Worm (Caenorhabditis elegans) whole organism, L4 larva: ENCODE data around the gene C50E3.9.

Experiments used
- F10B5.3 ChIP-seq: sonication (generic microtip); optimal IDR thresholded peaks from 2 replicates; lab custom pipeline; 2016; ENCODE audit warnings: mild to moderate bottlenecking, missing genetic modification characterization, missing compliant biosample characterization
- F26F4.8 ChIP-seq: fragments of 200-800 bp; sonication (Bioruptor generic); conservative IDR thresholded peaks from 2 replicates; pipeline ENCODE4 v1.3.6; 2022; ENCODE audit warnings: missing genetic modification characterization, missing compliant biosample characterization
- F44E2.7 ChIP-seq: fragments of 200-800 bp; sonication (Bioruptor generic); IDR thresholded peaks from 2 replicates; pipeline ENCODE4 v2.1.2; 2022; ENCODE audit warnings: missing genetic modification characterization, missing compliant biosample characterization
- F49E8.2 ChIP-seq: sonication (generic microtip); optimal IDR thresholded peaks from 2 replicates; lab custom pipeline; 2016; ENCODE audit warnings: missing compliant biosample characterization, mild to moderate bottlenecking, missing genetic modification characterization, borderline replicate concordance
- R02D3.7 ChIP-seq: fragments of 150-350 bp; sonication (generic microtip); optimal IDR thresholded peaks from 3 replicates; lab custom pipeline; 2014; ENCODE audit warnings: missing biosample characterization, missing genetic modification characterization
- T26A8.4 ChIP-seq: fragments of 200-800 bp; sonication (Bioruptor generic); IDR thresholded peaks from 2 replicates; pipeline ENCODE4 v1.3.6; 2022; ENCODE audit warnings: missing genetic modification characterization, missing compliant biosample characterization
- Y105C5A.15 ChIP-seq: fragments of 200-800 bp; sonication (Bioruptor generic); IDR thresholded peaks from 2 replicates; pipeline ENCODE4 v1.3.6; 2022; ENCODE audit warnings: missing genetic modification characterization, missing compliant biosample characterization
- Y48G9A.11 ChIP-seq: fragments of 200-800 bp; sonication (Bioruptor generic); IDR thresholded peaks from 2 replicates; pipeline ENCODE4 v1.3.6; 2022; ENCODE audit warnings: missing genetic modification reagents, missing genetic modification characterization, missing compliant biosample characterization
- Y5F2A.4 ChIP-seq: fragments of 200-800 bp; sonication (Bioruptor generic); optimal IDR thresholded peaks from 2 replicates; lab custom pipeline; 2018; ENCODE audit warnings: mild to moderate bottlenecking, missing genetic modification characterization, missing compliant biosample characterization
- Y75B8A.6 ChIP-seq: fragments of 200-800 bp; sonication (Bioruptor generic); IDR thresholded peaks from 2 replicates; pipeline ENCODE4 v1.3.6; 2022; ENCODE audit warnings: missing genetic modification reagents, missing genetic modification characterization, missing compliant biosample characterization
- ZK546.5 ChIP-seq, 2 experiments: sonication (generic microtip); optimal IDR thresholded peaks; 2 replicates each; lab custom pipeline; 2017; ENCODE audit warnings: missing biosample characterization in 2 of 2, missing genetic modification characterization in 2 of 2
- ama-1 ChIP-seq: fragments of 150-350 bp; optimal IDR thresholded peaks from 2 replicates; lab custom pipeline; 2014; ENCODE audit warnings: inconsistent platforms, mixed read lengths
- attf-4 ChIP-seq: sonication (generic microtip); optimal IDR thresholded peaks from 3 replicates; lab custom pipeline; 2017; ENCODE audit warnings: missing biosample characterization, missing genetic modification characterization
- ceh-62 ChIP-seq: sonication (generic microtip); optimal IDR thresholded peaks from 2 replicates; lab custom pipeline; 2017; ENCODE audit warnings: missing biosample characterization, missing genetic modification characterization
- ceh-82 ChIP-seq: sonication (generic microtip); optimal IDR thresholded peaks from 2 replicates; lab custom pipeline; 2017; ENCODE audit warnings: missing biosample characterization, missing genetic modification characterization
- ces-1 ChIP-seq: fragments of 150-350 bp; sonication (generic microtip); optimal IDR thresholded peaks from 4 replicates; lab custom pipeline; 2014; ENCODE audit warnings: missing biosample characterization, missing genetic modification reagents, missing genetic modification characterization
- ctbp-1 ChIP-seq: fragments of 200-800 bp; sonication (Bioruptor generic); IDR thresholded peaks from 2 replicates; pipeline ENCODE4 v1.3.6; 2022; ENCODE audit warnings: missing genetic modification reagents, missing genetic modification characterization, missing compliant biosample characterization
- daf-12 ChIP-seq: fragments of 150-350 bp; optimal IDR thresholded peaks from 2 replicates; lab custom pipeline; 2014; ENCODE audit warnings: missing biosample characterization, missing genetic modification reagents, missing genetic modification characterization
- daf-19 ChIP-seq: fragments of 200-800 bp; sonication (Bioruptor generic); conservative IDR thresholded peaks from 2 replicates; pipeline ENCODE4 v1.3.6; 2022; ENCODE audit warnings: missing genetic modification characterization, missing compliant biosample characterization
- daf-8 ChIP-seq: fragments of 200-800 bp; sonication (Bioruptor generic); IDR thresholded peaks from 2 replicates; pipeline ENCODE4 v1.3.6; 2022; ENCODE audit warnings: missing genetic modification characterization, missing compliant biosample characterization
- dmd-9 ChIP-seq: fragments of 200-800 bp; sonication (Bioruptor generic); IDR thresholded peaks from 2 replicates; pipeline ENCODE4 v1.3.6; 2022; ENCODE audit warnings: missing genetic modification reagents, missing genetic modification characterization, missing compliant biosample characterization
- dpl-1 ChIP-seq: fragments of 150-350 bp; optimal IDR thresholded peaks from 2 replicates; lab custom pipeline; 2014; ENCODE audit warnings: missing biosample characterization, missing genetic modification reagents, missing genetic modification characterization
- duxl-1 ChIP-seq: sonication (generic microtip); optimal IDR thresholded peaks from 2 replicates; lab custom pipeline; 2016; ENCODE audit warnings: mild to moderate bottlenecking, missing genetic modification characterization, moderate library complexity, missing compliant biosample characterization; ENCODE audit not compliant: poor library complexity
- dve-1 ChIP-seq: sonication (generic microtip); optimal IDR thresholded peaks from 2 replicates; lab custom pipeline; 2017; ENCODE audit warnings: antibody characterized with exemption, mild to moderate bottlenecking, missing genetic modification characterization, missing compliant biosample characterization; ENCODE audit not compliant: insufficient read depth
- egl-27 ChIP-seq: sonication (generic microtip); optimal IDR thresholded peaks from 3 replicates; lab custom pipeline; 2017; ENCODE audit warnings: missing biosample characterization, missing genetic modification reagents, missing genetic modification characterization
- fkh-10 ChIP-seq: fragments of 150-350 bp; optimal IDR thresholded peaks from 2 replicates; lab custom pipeline; 2014; ENCODE audit warnings: missing biosample characterization, missing genetic modification reagents, missing genetic modification characterization
- fos-1 ChIP-seq: fragments of 150-350 bp; optimal IDR thresholded peaks from 2 replicates; lab custom pipeline; 2014; ENCODE audit warnings: missing biosample characterization, missing genetic modification characterization
- gei-8 ChIP-seq: fragments of 200-800 bp; sonication (Bioruptor generic); optimal IDR thresholded peaks from 2 replicates; lab custom pipeline; 2018; ENCODE audit warnings: mild to moderate bottlenecking, missing genetic modification characterization, missing compliant biosample characterization
- hlh-11 ChIP-seq: fragments of 200-800 bp; sonication (Bioruptor generic); optimal IDR thresholded peaks from 2 replicates; lab custom pipeline; 2018; ENCODE audit warnings: mild to moderate bottlenecking, missing genetic modification characterization, missing compliant biosample characterization
- lin-1 ChIP-seq: fragments of 200-800 bp; sonication (Bioruptor generic); IDR thresholded peaks from 2 replicates; pipeline ENCODE4 v1.3.6; 2022; ENCODE audit warnings: missing genetic modification reagents, missing genetic modification characterization, missing compliant biosample characterization
- lin-15B ChIP-seq: fragments of 150-350 bp; sonication (generic microtip); optimal IDR thresholded peaks from 3 replicates; lab custom pipeline; 2014; ENCODE audit warnings: missing biosample characterization, missing genetic modification characterization
- lin-39 ChIP-seq: fragments of 150-350 bp; optimal IDR thresholded peaks from 2 replicates; lab custom pipeline; 2014; ENCODE audit warnings: missing biosample characterization, missing genetic modification reagents, missing genetic modification characterization
- madf-5 ChIP-seq, 2 experiments: fragments of 200-800 bp; sonication (Bioruptor generic); IDR thresholded peaks; 2 replicates each; pipeline ENCODE4 v1.3.6; 2022; ENCODE audit warnings: missing compliant biosample characterization in 2 of 2, missing genetic modification characterization in 2 of 2
- madf-9 ChIP-seq: fragments of 200-800 bp; sonication (Bioruptor generic); conservative IDR thresholded peaks from 2 replicates; pipeline ENCODE4 v1.3.6; 2022; ENCODE audit warnings: missing genetic modification reagents, missing genetic modification characterization, missing compliant biosample characterization
- mdl-1 ChIP-seq, 2 experiments: fragments of 150-350 bp in 1 of 2; sonication (generic microtip) in 1 of 2; optimal IDR thresholded peaks; 2 replicates each; lab custom pipeline; 2014 to 2017; ENCODE audit warnings: missing biosample characterization in 2 of 2, missing genetic modification characterization in 2 of 2
- mdt-29 ChIP-seq: fragments of 200-800 bp; sonication (Bioruptor generic); IDR thresholded peaks from 2 replicates; pipeline ENCODE4 v1.3.6; 2022; ENCODE audit warnings: missing genetic modification reagents, missing genetic modification characterization, missing compliant biosample characterization
- mep-1 ChIP-seq: fragments of 150-350 bp; sonication (generic microtip); optimal IDR thresholded peaks from 3 replicates; lab custom pipeline; 2014; ENCODE audit warnings: missing biosample characterization, missing genetic modification characterization
- nhr-111 ChIP-seq: fragments of 200-800 bp; sonication (Bioruptor generic); optimal IDR thresholded peaks from 2 replicates; lab custom pipeline; 2018; ENCODE audit warnings: mild to moderate bottlenecking, missing genetic modification characterization, missing compliant biosample characterization
- nhr-28 ChIP-seq: fragments of 150-350 bp; optimal IDR thresholded peaks from 2 replicates; lab custom pipeline; 2014; ENCODE audit warnings: missing biosample characterization, missing genetic modification characterization
- nhr-42 ChIP-seq: fragments of 200-800 bp; sonication (Bioruptor generic); IDR thresholded peaks from 2 replicates; pipeline ENCODE4 v1.3.6; 2022; ENCODE audit warnings: missing genetic modification characterization, missing compliant biosample characterization
- nhr-48 ChIP-seq: sonication (generic microtip); optimal IDR thresholded peaks from 2 replicates; lab custom pipeline; 2016; ENCODE audit warnings: mild to moderate bottlenecking, missing genetic modification characterization, missing compliant biosample characterization
- nhr-76 ChIP-seq: fragments of 150-350 bp; optimal IDR thresholded peaks from 2 replicates; lab custom pipeline; 2014; ENCODE audit warnings: missing biosample characterization, missing genetic modification characterization
- pqm-1 ChIP-seq: sonication (generic microtip); optimal IDR thresholded peaks from 2 replicates; lab custom pipeline; 2017; ENCODE audit warnings: missing biosample characterization, missing genetic modification characterization
- saeg-2 ChIP-seq: fragments of 200-800 bp; sonication (Bioruptor generic); IDR thresholded peaks from 2 replicates; pipeline ENCODE4 v1.3.6; 2022; ENCODE audit warnings: missing genetic modification reagents, missing genetic modification characterization, missing compliant biosample characterization
- skn-1 ChIP-seq: fragments of 150-350 bp; optimal IDR thresholded peaks from 2 replicates; lab custom pipeline; 2014; ENCODE audit warnings: missing biosample characterization, missing genetic modification characterization
- snpc-1.2 ChIP-seq: fragments of 200-800 bp; sonication (Bioruptor generic); IDR thresholded peaks from 2 replicates; pipeline ENCODE4 v1.3.6; 2022; ENCODE audit warnings: missing genetic modification reagents, missing genetic modification characterization, missing compliant biosample characterization
- spr-1 ChIP-seq: sonication (generic microtip); optimal IDR thresholded peaks from 2 replicates; lab custom pipeline; 2016; ENCODE audit warnings: mild to moderate bottlenecking, missing genetic modification characterization, missing compliant biosample characterization
- tag-97 ChIP-seq: fragments of 200-800 bp; sonication (Bioruptor generic); IDR thresholded peaks from 2 replicates; pipeline ENCODE4 v1.3.6; 2022; ENCODE audit warnings: missing genetic modification characterization, missing compliant biosample characterization
- unc-130 ChIP-seq: sonication (generic microtip); optimal IDR thresholded peaks from 2 replicates; lab custom pipeline; 2016; ENCODE audit warnings: missing genetic modification reagents, missing genetic modification characterization, missing compliant biosample characterization
- unc-39 ChIP-seq: sonication (generic microtip); optimal IDR thresholded peaks from 2 replicates; lab custom pipeline; 2017; ENCODE audit warnings: missing biosample characterization, missing genetic modification characterization
- vab-7 ChIP-seq: fragments of 200-800 bp; sonication (Bioruptor generic); IDR thresholded peaks from 2 replicates; pipeline ENCODE4 v1.3.6; 2022; ENCODE audit warnings: missing genetic modification reagents, missing genetic modification characterization, missing compliant biosample characterization
- zfp-2 ChIP-seq: sonication (generic microtip); optimal IDR thresholded peaks from 2 replicates; lab custom pipeline; 2016; ENCODE audit warnings: mild to moderate bottlenecking, missing genetic modification characterization, missing compliant biosample characterization
- zip-2 ChIP-seq: fragments of 150-350 bp; optimal IDR thresholded peaks from 2 replicates; lab custom pipeline; 2014; ENCODE audit warnings: missing biosample characterization, missing genetic modification characterization
- ztf-7 ChIP-seq: fragments of 150-350 bp; optimal IDR thresholded peaks from 2 replicates; lab custom pipeline; 2014; ENCODE audit warnings: missing biosample characterization, missing genetic modification characterization

Gene C50E3.9

ce11 chrV:7575563-7575962 lies 24.5 kb downstream of the C50E3.9 start, which contains the start of the genes snu-66 and ints-9 (continued):
- TF ChIP-seq attf-4 (tag; lab: Kevin White, UChicago) (no peak), nhr-48 (peak; percentile 8), lin-15B (no peak), duxl-1 (no peak), lin-1 (no peak), F26F4.8 (GFP tag; lab: Robert Waterston, UW) (no peak), mep-1 (peak; percentile 62), gei-8 (no peak), nhr-28 (tag; lab: Kevin White, UChicago) (no peak), F49E8.2 (tag; lab: Kevin White, UChicago) (no peak), fos-1 (tag; lab: Kevin White, UChicago) (no peak), ceh-62 (tag; lab: Kevin White, UChicago) (no peak), daf-12 (tag; lab: Kevin White, UChicago) (no peak), Y105C5A.15 (no peak), F44E2.7 (GFP tag; lab: Robert Waterston, UW) (no peak), lin-39 (tag; lab: Kevin White, UChicago) (no peak), ZK546.5 (tag; optimal IDR thresholded peaks at IDR 0.05; lab: Kevin White, UChicago) (no peak), spr-1 (tag; lab: Kevin White, UChicago) (no peak), zfp-2 (tag; lab: Kevin White, UChicago) (no peak), nhr-42 (no peak), skn-1 (tag; lab: Kevin White, UChicago) (no peak), saeg-2 (GFP tag; lab: Robert Waterston, UW) (no peak), madf-5 (GFP tag; IDR thresholded peaks at IDR 0.05; lab: Robert Waterston, UW) (no peak), nhr-111 (GFP tag; lab: Kevin White, UChicago) (no peak), egl-27 (tag; lab: Kevin White, UChicago) (no peak), ctbp-1 (GFP tag; lab: Robert Waterston, UW) (no peak), hlh-11 (tag; lab: Kevin White, UChicago) (no peak), daf-19 (GFP tag; lab: Robert Waterston, UW) (no peak), madf-9 (GFP tag; lab: Robert Waterston, UW) (no peak), unc-39 (no peak), ceh-82 (tag; lab: Kevin White, UChicago) (no peak), daf-8 (GFP tag; lab: Robert Waterston, UW) (no peak), tag-97 (GFP tag; lab: Robert Waterston, UW) (no peak), T26A8.4 (GFP tag; lab: Robert Waterston, UW) (peak; percentile 21; the same call in 1 of the 2 replicates), vab-7 (no peak), Y5F2A.4 (GFP tag; lab: Kevin White, UChicago) (no peak), ztf-7 (no peak), fkh-10 (GFP tag; lab: Kevin White, UChicago) (no peak), ama-1 (lab: Kevin White, UChicago) (no peak), snpc-1.2 (GFP tag; lab: Robert Waterston, UW) (no peak), Y75B8A.6 (GFP tag; lab: Robert Waterston, UW) (no peak), ces-1 (no peak), unc-130 (no peak), nhr-76 (tag; lab: Kevin White, UChicago) (no peak), R02D3.7 (tag; lab: Kevin White, UChicago) (no peak), mdl-1 (tag; optimal IDR thresholded peaks at IDR 0.05; lab: Kevin White, UChicago) (no peak), F10B5.3 (no peak), pqm-1 (no peak), dmd-9 (0 out of 2 replicates have a peak, but pooled peaks have one; percentile 48), Y48G9A.11 (no peak), mdt-29 (GFP tag; lab: Robert Waterston, UW) (no peak), dpl-1 (GFP tag; lab: Kevin White, UChicago) (peak; percentile 78), dve-1 (tag; lab: Kevin White, UChicago) (peak; percentile 52), zip-2 (no peak)
